Fruit fly (Drosophila melanogaster): Measurements from ENCODE around the gene CG44098.

Gene CG44098

DNA sequence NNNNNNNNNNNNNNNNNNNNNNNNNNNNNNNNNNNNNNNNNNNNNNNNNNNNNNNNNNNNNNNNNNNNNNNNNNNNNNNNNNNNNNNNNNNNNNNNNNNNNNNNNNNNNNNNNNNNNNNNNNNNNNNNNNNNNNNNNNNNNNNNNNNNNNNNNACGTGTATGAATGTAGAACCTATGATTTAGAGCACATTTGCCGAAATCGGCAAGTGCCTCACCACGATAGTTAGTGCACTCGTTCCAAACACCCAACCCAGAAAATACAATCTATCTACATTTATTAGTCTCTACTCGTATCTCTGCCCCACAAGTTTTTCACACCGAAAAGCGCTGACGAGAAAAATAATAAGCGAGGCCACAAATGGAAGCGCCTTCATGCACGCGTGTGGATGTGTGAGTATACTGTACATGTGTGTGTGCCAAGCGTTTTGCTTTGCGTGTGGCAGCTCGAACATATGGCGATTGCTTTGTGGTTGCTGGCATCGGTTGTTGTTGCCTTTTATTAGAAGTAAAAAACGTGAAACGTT lies 31.2 kb upstream of the CG44098 start (continued):
- TF ChIP-seq CG12744 (GFP tag; optimal IDR thresholded peaks at IDR 0.05): no peak
- peak; percentile 42 for TF ChIP-seq grau (tag; optimal IDR thresholded peaks at IDR 0.05)
- TF ChIP-seq CG14441 (GFP tag; IDR thresholded peaks at IDR 0.05): peak; percentile 53
- TF ChIP-seq Bgb (GFP tag; IDR thresholded peaks at IDR 0.05; ENCODE audit: partially characterized antibody): no peak
- TF ChIP-seq sim (GFP tag; IDR thresholded peaks at IDR 0.05): no peak
- peak; percentile 34 for TF ChIP-seq CG2120 (GFP tag; optimal IDR thresholded peaks at IDR 0.05)
- TF ChIP-seq Mes4 (GFP tag; optimal IDR thresholded peaks at IDR 0.05): no peak
- TF ChIP-seq CG7928 (GFP tag; optimal IDR thresholded peaks at IDR 0.05): no peak
- no peak for TF ChIP-seq Blimp-1 (GFP tag; optimal IDR thresholded peaks at IDR 0.05)
- no peak for TF ChIP-seq CG9437 (GFP tag; optimal IDR thresholded peaks at IDR 0.05)
- TF ChIP-seq HLH4C (GFP tag; IDR thresholded peaks at IDR 0.05; ENCODE audit: partially characterized antibody): no peak
- TF ChIP-seq aop (GFP tag; IDR thresholded peaks at IDR 0.05): no peak
- no peak for TF ChIP-seq Taf1 (GFP tag; IDR thresholded peaks at IDR 0.05)
- no peak for TF ChIP-seq gt (GFP tag; IDR thresholded peaks at IDR 0.05)
- no peak for TF ChIP-seq CG42726 (GFP tag; IDR thresholded peaks at IDR 0.05; ENCODE audit: partially characterized antibody)
- no peak for TF ChIP-seq sima (GFP tag; optimal IDR thresholded peaks at IDR 0.05)
- TF ChIP-seq Dll (GFP tag; IDR thresholded peaks at IDR 0.05; ENCODE audit: partially characterized antibody): peak; percentile 57; the same call in 2 of the 4 replicates
- no peak for TF ChIP-seq C15 (GFP tag; IDR thresholded peaks at IDR 0.05)
- TF ChIP-seq p53 (GFP tag; optimal IDR thresholded peaks at IDR 0.05): no peak
- no peak for TF ChIP-seq btn (GFP tag; optimal IDR thresholded peaks at IDR 0.05)
- no peak for TF ChIP-seq Abd-B (GFP tag; optimal IDR thresholded peaks at IDR 0.05)
- no peak for TF ChIP-seq ash1 (GFP tag; optimal IDR thresholded peaks at IDR 0.05)
- peak; percentile 68 for TF ChIP-seq sens (GFP tag)
- TF ChIP-seq CG4282 (GFP tag; optimal IDR thresholded peaks at IDR 0.05): no peak
- TF ChIP-seq cad (GFP tag; optimal IDR thresholded peaks at IDR 0.05): no peak
- TF ChIP-seq kah (GFP tag; optimal IDR thresholded peaks at IDR 0.05): no peak
- peak; percentile 30 for TF ChIP-seq CG10147 (GFP tag; optimal IDR thresholded peaks at IDR 0.05)
- TF ChIP-seq CG4360 (GFP tag; IDR thresholded peaks at IDR 0.05): peak; percentile 89
- no peak for TF ChIP-seq Optix (GFP tag; IDR thresholded peaks at IDR 0.05)
- TF ChIP-seq sob (GFP tag; IDR thresholded peaks at IDR 0.05): 0 out of 2 replicates have a peak, but pooled peaks have one; percentile 9
- TF ChIP-seq inv (GFP tag; IDR thresholded peaks at IDR 0.05; ENCODE audit: partially characterized antibody): no peak
- TF ChIP-seq CG14050 (GFP tag; IDR thresholded peaks at IDR 0.05): no peak
- no peak for TF ChIP-seq CG17612 (GFP tag; IDR thresholded peaks at IDR 0.05)
- peak; percentile 18 for TF ChIP-seq CG7839 (tag; optimal IDR thresholded peaks at IDR 0.05)
- TF ChIP-seq CG17912 (GFP tag; optimal IDR thresholded peaks at IDR 0.05): peak; percentile 19
- TF ChIP-seq CG1024 (GFP tag; IDR thresholded peaks at IDR 0.05): no peak
- no peak for TF ChIP-seq kni (GFP tag; optimal IDR thresholded peaks at IDR 0.05)
- no peak for TF ChIP-seq CG18599 (GFP tag; optimal IDR thresholded peaks at IDR 0.05)
- no peak for TF ChIP-seq CG2202 (tag; optimal IDR thresholded peaks at IDR 0.05)
- TF ChIP-seq rib (GFP tag; IDR thresholded peaks at IDR 0.05): 0 out of 2 replicates have a peak, but pooled peaks have one; percentile 33
- TF ChIP-seq dati (GFP tag; IDR thresholded peaks at IDR 0.05): no peak
- no peak for TF ChIP-seq CG10321 (GFP tag; IDR thresholded peaks at IDR 0.05)
- no peak for TF ChIP-seq Fer1 (GFP tag; optimal IDR thresholded peaks at IDR 0.05)
- TF ChIP-seq NK7.1 (GFP tag; optimal IDR thresholded peaks at IDR 0.05): no peak
- peak; percentile 66; the same call in 1 of the 2 replicates for TF ChIP-seq CG13287 (GFP tag; IDR thresholded peaks at IDR 0.05; ENCODE audit: partially characterized antibody)
- no peak for TF ChIP-seq ERR (GFP tag; optimal IDR thresholded peaks at IDR 0.05)
- TF ChIP-seq CG4328 (GFP tag; optimal IDR thresholded peaks at IDR 0.05): no peak
- no peak for TF ChIP-seq Sox100B (GFP tag; optimal IDR thresholded peaks at IDR 0.05)
- no peak for TF ChIP-seq Tbp (GFP tag; optimal IDR thresholded peaks at IDR 0.05)
- TF ChIP-seq CG30020 (tag; optimal IDR thresholded peaks at IDR 0.05): no peak
- TF ChIP-seq caup (GFP tag; optimal IDR thresholded peaks at IDR 0.05; ENCODE audit: severe bottlenecking): no peak
